Worm (Caenorhabditis elegans): ENCODE results near the gene Y66D12A.24.

Y66D12A.24 gene

ce11 chrIII:11457911-11458310 is 38.8 kb upstream of the Y66D12A.24 start:
- TF ChIP-seq dpl-1 (GFP tag; optimal IDR thresholded peaks at IDR 0.05): no peak
- no peak for TF ChIP-seq die-1 (tag; optimal IDR thresholded peaks at IDR 0.05)
- TF ChIP-seq snpc-4 (GFP tag; optimal IDR thresholded peaks at IDR 0.05): no peak
- TF ChIP-seq snpc-4 (tag; optimal IDR thresholded peaks at IDR 0.05): no peak
- TF ChIP-seq ztf-3 (GFP tag; optimal IDR thresholded peaks at IDR 0.05): no peak
- TF ChIP-seq K11D2.4 (GFP tag; IDR thresholded peaks at IDR 0.05): no peak
- TF ChIP-seq snpc-1.3 (tag; optimal IDR thresholded peaks at IDR 0.05; ENCODE audit: insufficient read depth): no peak
- no peak for TF ChIP-seq F57C9.4 (tag; optimal IDR thresholded peaks at IDR 0.05)
- no peak for TF ChIP-seq unc-62 (GFP tag; optimal IDR thresholded peaks at IDR 0.05)
- TF ChIP-seq ztf-25 (GFP tag; IDR thresholded peaks at IDR 0.05): no peak
- TF ChIP-seq nhr-120 (GFP tag; IDR thresholded peaks at IDR 0.05): no peak
- TF ChIP-seq B0035.1 (tag; optimal IDR thresholded peaks at IDR 0.05): no peak
- no peak for TF ChIP-seq madf-3 (GFP tag; IDR thresholded peaks at IDR 0.05)
- no peak for TF ChIP-seq egl-18 (GFP tag; IDR thresholded peaks at IDR 0.05)
- no peak for TF ChIP-seq Y53G8AR.9 (GFP tag; conservative IDR thresholded peaks at IDR 0.05)
- no peak for TF ChIP-seq ceh-79 (tag; optimal IDR thresholded peaks at IDR 0.05)
- no peak for TF ChIP-seq sea-2 (GFP tag; IDR thresholded peaks at IDR 0.05)
- TF ChIP-seq ceh-100 (GFP tag; IDR thresholded peaks at IDR 0.05): no peak
- TF ChIP-seq nfya-1 (tag; optimal IDR thresholded peaks at IDR 0.05; ENCODE audit: borderline replicate concordance, insufficient read depth): no peak

ce11 chrIII:11459041-11459440 is 37.6 kb upstream of the Y66D12A.24 start:
- no peak for TF ChIP-seq lin-26 (GFP tag; IDR thresholded peaks at IDR 0.05)
- TF ChIP-seq F49E8.2 (tag; optimal IDR thresholded peaks at IDR 0.05; ENCODE audit: insufficient read depth): no peak

ce11 chrIII:11459802-11460201 is 36.9 kb upstream of the Y66D12A.24 start:
- TF ChIP-seq let-526 (GFP tag; IDR thresholded peaks at IDR 0.05) (no peak), F55B11.4 (tag; optimal IDR thresholded peaks at IDR 0.05; ENCODE audit: borderline replicate concordance, insufficient read depth) (no peak), ekl-4 (GFP tag; IDR thresholded peaks at IDR 0.05) (no peak), attf-5 (GFP tag; optimal IDR thresholded peaks at IDR 0.05) (no peak), ztf-22 (GFP tag; optimal IDR thresholded peaks at IDR 0.05) (no peak), snpc-1.3 (tag; optimal IDR thresholded peaks at IDR 0.05; ENCODE audit: insufficient read depth) (no peak), ztf-18 (tag; optimal IDR thresholded peaks at IDR 0.05) (no peak), mes-4 (tag; optimal IDR thresholded peaks at IDR 0.05) (no peak), hmg-1.2 (GFP tag; IDR thresholded peaks at IDR 0.05) (no peak)

- TF ChIP-seq ccch-3 (GFP tag; optimal IDR thresholded peaks at IDR 0.05): no peak
- TF ChIP-seq C17E4.6 (GFP tag; IDR thresholded peaks at IDR 0.05): no peak
- TF ChIP-seq pbrm-1 (GFP tag; IDR thresholded peaks at IDR 0.05): no peak
- TF ChIP-seq repo-1 (tag; optimal IDR thresholded peaks at IDR 0.05): no peak
- no peak for TF ChIP-seq Y79H2A.3 (GFP tag; conservative IDR thresholded peaks at IDR 0.05)
- TF ChIP-seq cebp-1 (GFP tag; IDR thresholded peaks at IDR 0.05): no peak
- TF ChIP-seq cebp-1 (tag; optimal IDR thresholded peaks at IDR 0.05): no peak
- TF ChIP-seq unc-62 (GFP tag; optimal IDR thresholded peaks at IDR 0.05): no peak
- no peak for TF ChIP-seq bed-2 (GFP tag; IDR thresholded peaks at IDR 0.05)
Measured at ce11 chrIII:11462332-11462731, 34.3 kb upstream of the Y66D12A.24 start.

All from whole organism, young adult.